Fruit fly (Drosophila melanogaster) whole organism, adult: ENCODE results near the gene Sfp87B.

Experiments used
- CG1620 ChIP-seq: fragments of 200-800 bp; sonication (Bioruptor generic); optimal IDR thresholded peaks from 2 replicates; lab custom pipeline; 2016; ENCODE audit warnings: missing biosample characterization, missing genetic modification characterization
- CG5204 ChIP-seq: fragments of 200-800 bp; sonication (Bioruptor generic); optimal IDR thresholded peaks from 2 replicates; lab custom pipeline; 2016; ENCODE audit warnings: missing biosample characterization, missing genetic modification characterization
- Crg-1 ChIP-seq: fragments of 200-800 bp; sonication (Bioruptor generic); optimal IDR thresholded peaks from 2 replicates; lab custom pipeline; 2016; ENCODE audit warnings: missing biosample characterization, missing genetic modification characterization
- cnc ChIP-seq, 2 experiments: fragments of >200 bp; optimal IDR thresholded peaks; 2 replicates each; lab custom pipeline; 2017
- kay ChIP-seq: fragments of 200-800 bp; sonication (Bioruptor generic); peaks from one replicate; lab custom pipeline; 2016; ENCODE audit warnings: missing biosample characterization, missing genetic modification characterization, borderline replicate concordance
- pad ChIP-seq: fragments of 200-800 bp; sonication (Bioruptor generic); optimal IDR thresholded peaks from 3 replicates; lab custom pipeline; 2017; ENCODE audit warnings: missing biosample characterization, missing genetic modification characterization, mild to moderate bottlenecking, moderate library complexity, missing genetic modification reagents

DNA sequence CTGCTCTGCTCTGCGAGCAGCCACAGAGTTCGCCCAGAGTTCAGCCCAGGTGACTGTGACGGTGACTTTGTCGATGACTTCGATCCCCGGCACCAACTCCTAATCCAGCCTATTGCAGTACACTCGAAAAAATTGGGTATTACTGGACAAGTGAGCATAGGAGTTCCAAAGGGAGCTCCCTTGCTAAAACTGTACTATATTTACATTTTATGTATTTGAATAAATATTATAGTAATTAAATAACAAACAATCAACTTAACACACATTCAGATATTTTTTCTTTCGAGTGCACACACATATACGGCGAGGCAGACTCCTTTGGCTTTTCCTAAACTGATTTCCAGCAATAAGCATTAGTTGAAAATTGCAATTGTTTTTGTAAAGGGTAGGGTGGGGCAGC lies 42.5 kb downstream of the Sfp87B start:
- TF ChIP-seq CG1620 (GFP tag; lab: Kevin White, UChicago) (no peak), cnc (optimal IDR thresholded peaks at IDR 0.05; lab: Kevin White, UChicago) (no peak), kay (GFP tag; lab: Kevin White, UChicago) (no peak), pad (GFP tag; lab: Kevin White, UChicago) (no peak), Crg-1 (GFP tag; lab: Kevin White, UChicago) (no peak), CG5204 (no peak)
